Fruit fly (Drosophila melanogaster) whole organism, embryonic: Measurements from ENCODE around the gene CG1774.

Experiments used
- Abd-B ChIP-seq: fragments of 200-800 bp; sonication (Bioruptor generic); optimal IDR thresholded peaks from 2 replicates; lab custom pipeline; 2018; ENCODE audit warnings: missing biosample characterization, mild to moderate bottlenecking, missing genetic modification characterization, moderate library complexity
- Ada2b ChIP-seq: fragments of 200-800 bp; sonication (Bioruptor generic); IDR thresholded peaks from 2 replicates; pipeline ENCODE4 v1.3.6; 2022; ENCODE audit warnings: missing biosample characterization, missing genetic modification characterization
- Aef1 ChIP-seq: fragments of 200-800 bp; sonication (Bioruptor generic); IDR thresholded peaks from 3 replicates; pipeline ENCODE4 v1.3.6; 2022; ENCODE audit warnings: missing biosample characterization, missing genetic modification characterization
- CG10274 ChIP-seq: fragments of 200-800 bp; sonication (Bioruptor generic); optimal IDR thresholded peaks from 3 replicates; lab custom pipeline; 2017; ENCODE audit warnings: missing biosample characterization, mild to moderate bottlenecking, missing genetic modification characterization
- CG10321 ChIP-seq: fragments of 200-800 bp; sonication (Bioruptor generic); IDR thresholded peaks from 2 replicates; pipeline ENCODE4 v1.3.6; 2022; ENCODE audit warnings: missing biosample characterization, missing genetic modification characterization
- CG11560 ChIP-seq: fragments of 200-800 bp; sonication (Bioruptor generic); IDR thresholded peaks from 3 replicates; pipeline ENCODE4 v1.3.6; 2022; ENCODE audit warnings: missing biosample characterization, missing genetic modification characterization
- CG12391 ChIP-seq: fragments of 200-800 bp; sonication (Bioruptor generic); optimal IDR thresholded peaks from 3 replicates; lab custom pipeline; 2018; ENCODE audit warnings: missing biosample characterization, mild to moderate bottlenecking, missing genetic modification characterization, moderate library complexity
- CG13287 ChIP-seq: fragments of 200-800 bp; sonication (Bioruptor generic); IDR thresholded peaks from 2 replicates; pipeline ENCODE4 v1.3.6; 2022; ENCODE audit warnings: missing biosample characterization, missing genetic modification characterization; ENCODE audit not compliant: partially characterized antibody
- CG18619 ChIP-seq: fragments of 200-800 bp; sonication (Bioruptor generic); optimal IDR thresholded peaks from 3 replicates; lab custom pipeline; 2017; ENCODE audit warnings: missing biosample characterization, mild to moderate bottlenecking, missing genetic modification characterization
- CG2116 ChIP-seq: fragments of 200-800 bp; sonication (Bioruptor generic); optimal IDR thresholded peaks from 3 replicates; lab custom pipeline; 2018; ENCODE audit warnings: missing biosample characterization, mild to moderate bottlenecking, missing genetic modification characterization
- CG2875 ChIP-seq: fragments of 200-800 bp; sonication (Bioruptor generic); optimal IDR thresholded peaks from 2 replicates; lab custom pipeline; 2017; ENCODE audit warnings: missing biosample characterization, mild to moderate bottlenecking, missing genetic modification characterization, missing genetic modification reagents
- CG4282 ChIP-seq: fragments of 200-800 bp; sonication (Bioruptor generic); optimal IDR thresholded peaks from 2 replicates; lab custom pipeline; 2016; ENCODE audit warnings: missing biosample characterization, missing genetic modification characterization
- CG4360 ChIP-seq: fragments of 200-800 bp; sonication (Bioruptor generic); IDR thresholded peaks from 2 replicates; pipeline ENCODE4 v1.3.6; 2022; ENCODE audit warnings: missing biosample characterization, missing genetic modification characterization
- CG4404 ChIP-seq: fragments of 200-800 bp; sonication (Bioruptor generic); IDR thresholded peaks from 2 replicates; pipeline ENCODE4 v1.3.6; 2022; ENCODE audit warnings: missing biosample characterization, missing genetic modification characterization
- CG6175 ChIP-seq: fragments of 200-800 bp; sonication (Bioruptor generic); IDR thresholded peaks from 3 replicates; pipeline ENCODE4 v1.3.6; 2022; ENCODE audit warnings: missing biosample characterization, missing genetic modification characterization
- CG6689 ChIP-seq: fragments of 200-800 bp; sonication (Bioruptor generic); IDR thresholded peaks from 2 replicates; pipeline ENCODE4 v1.3.6; 2022; ENCODE audit warnings: missing biosample characterization, missing genetic modification characterization
- CG7357 ChIP-seq: fragments of 200-800 bp; sonication (Bioruptor generic); IDR thresholded peaks from 3 replicates; pipeline ENCODE4 v1.3.6; 2022; ENCODE audit warnings: missing biosample characterization, missing genetic modification characterization
- CG8281 ChIP-seq: fragments of 200-800 bp; sonication (Bioruptor generic); optimal IDR thresholded peaks from 2 replicates; lab custom pipeline; 2018; ENCODE audit warnings: missing biosample characterization, mild to moderate bottlenecking, missing genetic modification characterization, moderate library complexity
- CG9437 ChIP-seq: fragments of 200-800 bp; sonication (Bioruptor generic); optimal IDR thresholded peaks from 2 replicates; lab custom pipeline; 2018; ENCODE audit warnings: missing biosample characterization, mild to moderate bottlenecking, missing genetic modification characterization
- CG9727 ChIP-seq: fragments of 200-800 bp; sonication (Bioruptor generic); optimal IDR thresholded peaks from 3 replicates; lab custom pipeline; 2017; ENCODE audit warnings: missing biosample characterization, mild to moderate bottlenecking, missing genetic modification characterization
- CrebB ChIP-seq: fragments of 200-800 bp; sonication (Bioruptor generic); optimal IDR thresholded peaks from 3 replicates; lab custom pipeline; 2018; ENCODE audit warnings: missing biosample characterization, mild to moderate bottlenecking, missing genetic modification characterization
- D ChIP-seq, 2 experiments: fragments of 200-800 bp in 1 of 2; fragments of >200 bp in 1 of 2; sonication (Bioruptor generic) in 1 of 2; optimal IDR thresholded peaks; 2 replicates in 1 of 2; 3 replicates in 1 of 2; lab custom pipeline; 2017; ENCODE audit warnings: mild to moderate bottlenecking in 1 of 2, missing biosample characterization in 1 of 2, missing genetic modification characterization in 1 of 2, missing genetic modification reagents in 1 of 2
- Dbx ChIP-seq: fragments of 200-800 bp; sonication (Bioruptor generic); IDR thresholded peaks from 3 replicates; pipeline ENCODE4 v1.3.6; 2022; ENCODE audit warnings: missing biosample characterization, missing genetic modification characterization
- Dp ChIP-seq: fragments of 200-800 bp; sonication (Bioruptor generic); optimal IDR thresholded peaks from 2 replicates; lab custom pipeline; 2018; ENCODE audit warnings: missing biosample characterization, mild to moderate bottlenecking, missing genetic modification characterization, moderate library complexity
- HHEX ChIP-seq: fragments of 200-800 bp; sonication (Bioruptor generic); optimal IDR thresholded peaks from 3 replicates; lab custom pipeline; 2017; ENCODE audit warnings: missing biosample characterization, mild to moderate bottlenecking, missing genetic modification characterization, missing genetic modification reagents
- Hand ChIP-seq: fragments of 200-800 bp; sonication (Bioruptor generic); optimal IDR thresholded peaks from 2 replicates; lab custom pipeline; 2017; ENCODE audit warnings: mild to moderate bottlenecking, missing biosample characterization, missing genetic modification reagents, missing genetic modification characterization
- Hr3 ChIP-seq: fragments of 200-800 bp; sonication (Bioruptor generic); optimal IDR thresholded peaks from 3 replicates; lab custom pipeline; 2016; ENCODE audit warnings: missing biosample characterization, missing genetic modification characterization
- MBD-R2 ChIP-seq: fragments of 200-800 bp; sonication (Bioruptor generic); IDR thresholded peaks from 2 replicates; pipeline ENCODE4 v1.3.6; 2022; ENCODE audit warnings: missing biosample characterization, missing genetic modification characterization
- Meics ChIP-seq: fragments of 200-800 bp; sonication (Bioruptor generic); optimal IDR thresholded peaks from 2 replicates; lab custom pipeline; 2017; ENCODE audit warnings: missing biosample characterization, mild to moderate bottlenecking, missing genetic modification characterization
- NK7.1 ChIP-seq: fragments of 200-800 bp; sonication (Bioruptor generic); optimal IDR thresholded peaks from 3 replicates; lab custom pipeline; 2016; ENCODE audit warnings: missing biosample characterization, missing genetic modification characterization
- Nf-YB ChIP-seq: fragments of 200-800 bp; sonication (Bioruptor generic); optimal IDR thresholded peaks from 3 replicates; lab custom pipeline; 2019; ENCODE audit warnings: missing biosample characterization, mild to moderate bottlenecking, missing genetic modification characterization, moderate library complexity
- Oli ChIP-seq: fragments of 200-800 bp; sonication (Bioruptor generic); optimal IDR thresholded peaks from 2 replicates; lab custom pipeline; 2018; ENCODE audit warnings: missing biosample characterization, mild to moderate bottlenecking, missing genetic modification characterization, moderate library complexity
- ac ChIP-seq: fragments of 200-800 bp; sonication (Bioruptor generic); optimal IDR thresholded peaks from 3 replicates; lab custom pipeline; 2017; ENCODE audit warnings: missing biosample characterization, mild to moderate bottlenecking, missing genetic modification characterization
- ap ChIP-seq: fragments of 200-800 bp; sonication (Bioruptor generic); IDR thresholded peaks from 2 replicates; pipeline ENCODE4 v1.3.6; 2022; ENCODE audit warnings: missing biosample characterization, missing genetic modification characterization
- bcd ChIP-seq: fragments of 200-800 bp; sonication (Bioruptor generic); optimal IDR thresholded peaks from 2 replicates; lab custom pipeline; 2017; ENCODE audit warnings: missing biosample characterization, mild to moderate bottlenecking, missing genetic modification characterization
- chif ChIP-seq, 2 experiments: fragments of 200-800 bp; sonication (Bioruptor generic); optimal IDR thresholded peaks; 3 replicates each; lab custom pipeline; 2016; ENCODE audit warnings: missing biosample characterization in 2 of 2, missing genetic modification characterization in 2 of 2
- dmrt11E ChIP-seq: fragments of 200-800 bp; sonication (Bioruptor generic); optimal IDR thresholded peaks from 3 replicates; lab custom pipeline; 2018; ENCODE audit warnings: missing biosample characterization, mild to moderate bottlenecking, missing genetic modification characterization, moderate library complexity
- fu2 ChIP-seq: fragments of 200-800 bp; sonication (Bioruptor generic); optimal IDR thresholded peaks from 2 replicates; lab custom pipeline; 2016; ENCODE audit warnings: missing biosample characterization, missing genetic modification characterization
- gem ChIP-seq: fragments of 200-800 bp; sonication (Bioruptor generic); optimal IDR thresholded peaks from 2 replicates; lab custom pipeline; 2019; ENCODE audit warnings: missing biosample characterization, mild to moderate bottlenecking, missing genetic modification characterization, moderate library complexity
- gsb ChIP-seq: fragments of 200-800 bp; sonication (Bioruptor generic); IDR thresholded peaks from 2 replicates; pipeline ENCODE4 v1.3.6; 2022; ENCODE audit warnings: missing biosample characterization, missing genetic modification characterization
- her ChIP-seq: fragments of 200-800 bp; sonication (Bioruptor generic); optimal IDR thresholded peaks from 2 replicates; lab custom pipeline; 2016; ENCODE audit warnings: missing biosample characterization, missing genetic modification characterization
- insv ChIP-seq, 2 experiments: fragments of 200-800 bp; sonication (Bioruptor generic); optimal IDR thresholded peaks; 3 replicates each; lab custom pipeline; 2016 to 2018; ENCODE audit warnings: missing biosample characterization in 2 of 2, missing genetic modification characterization in 2 of 2
- nmo ChIP-seq: fragments of 200-800 bp; sonication (Bioruptor generic); optimal IDR thresholded peaks from 2 replicates; lab custom pipeline; 2018; ENCODE audit warnings: missing biosample characterization, mild to moderate bottlenecking, missing genetic modification characterization, moderate library complexity
- p53 ChIP-seq: fragments of 200-800 bp; sonication (Bioruptor generic); optimal IDR thresholded peaks from 2 replicates; lab custom pipeline; 2016; ENCODE audit warnings: missing biosample characterization, missing genetic modification characterization
- so ChIP-seq: fragments of 200-800 bp; sonication (Bioruptor generic); IDR thresholded peaks from 3 replicates; pipeline ENCODE4 v1.3.6; 2022; ENCODE audit warnings: missing biosample characterization, missing genetic modification characterization
- sr ChIP-seq: fragments of 200-800 bp; sonication (Bioruptor generic); IDR thresholded peaks from 3 replicates; pipeline ENCODE4 v1.3.6; 2022; ENCODE audit warnings: missing biosample characterization, missing genetic modification characterization
- ssp ChIP-seq: fragments of 200-800 bp; sonication (Bioruptor generic); IDR thresholded peaks from 2 replicates; pipeline ENCODE4 v1.3.6; 2022; ENCODE audit warnings: missing biosample characterization, missing genetic modification characterization
- trh ChIP-seq: fragments of 200-800 bp; sonication (Bioruptor generic); optimal IDR thresholded peaks from 2 replicates; lab custom pipeline; 2016; ENCODE audit warnings: missing biosample characterization, missing genetic modification characterization
- vfl ChIP-seq: fragments of 200-800 bp; sonication (Bioruptor generic); optimal IDR thresholded peaks from 2 replicates; lab custom pipeline; 2016; ENCODE audit warnings: missing biosample characterization, missing genetic modification characterization
- vvl ChIP-seq: fragments of 200-800 bp; sonication (Bioruptor generic); IDR thresholded peaks from 2 replicates; pipeline ENCODE4 v1.3.6; 2022; ENCODE audit warnings: missing biosample characterization, missing genetic modification characterization

Gene CG1774

DNA sequence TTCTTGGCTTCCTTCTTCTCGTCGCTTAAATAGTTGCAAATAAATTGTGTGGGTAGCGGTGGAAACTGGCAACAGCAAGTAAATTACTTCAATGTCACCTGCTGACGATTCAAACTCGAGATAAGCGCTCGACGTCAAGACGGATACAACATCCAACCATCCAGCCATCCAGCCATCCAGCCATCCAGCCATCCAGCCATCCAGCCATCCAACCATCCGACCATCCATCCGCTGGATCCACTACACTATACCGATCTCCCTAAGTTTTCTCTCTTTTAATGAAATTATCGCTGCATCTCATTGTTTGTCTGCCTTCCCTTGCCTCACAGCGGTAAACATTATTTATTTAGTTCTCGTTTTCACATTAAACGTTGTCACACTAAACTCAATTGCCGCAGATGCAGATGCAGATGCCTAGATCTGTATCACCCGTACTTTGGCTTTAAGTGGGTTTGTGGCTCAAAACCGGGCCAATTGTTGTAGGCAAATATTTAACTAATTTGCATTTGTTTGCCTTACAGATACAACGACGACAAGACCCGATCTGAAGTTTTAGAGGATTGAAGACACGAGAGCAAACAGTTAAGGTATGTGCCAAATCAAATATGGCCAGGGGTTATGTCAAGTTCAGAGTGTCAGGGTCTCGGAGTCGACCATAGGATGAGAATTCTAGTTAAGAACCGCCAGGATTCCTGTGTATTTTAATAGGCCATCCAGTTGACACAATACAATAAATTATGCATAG is 43.7 kb upstream of the CG1774 start (continued):
- TF ChIP-seq CG4404 (GFP tag; lab: Robert Waterston, UW) (no peak), Hr3 (GFP tag; lab: Kevin White, UChicago) (no peak), CrebB (tag; lab: Kevin White, UChicago) (no peak), CG4360 (GFP tag; lab: Robert Waterston, UW) (no peak), Ada2b (GFP tag; lab: Robert Waterston, UW) (no peak), CG7357 (GFP tag; lab: Robert Waterston, UW) (no peak), Nf-YB (no peak), Meics (GFP tag; lab: Kevin White, UChicago) (no peak), CG12391 (no peak), insv (GFP tag; optimal IDR thresholded peaks at IDR 0.05; lab: Kevin White, UChicago) (no peak), sr (GFP tag; lab: Robert Waterston, UW) (no peak), NK7.1 (GFP tag; lab: Kevin White, UChicago) (no peak), CG10321 (GFP tag; lab: Robert Waterston, UW) (no peak), CG2116 (no peak), CG13287 (no peak), CG6175 (GFP tag; lab: Robert Waterston, UW) (no peak), CG8281 (tag; lab: Kevin White, UChicago) (peak; percentile 95), CG2875 (peak; percentile 29), Oli (tag; lab: Kevin White, UChicago) (no peak), Dp (no peak), vvl (no peak), ssp (GFP tag; lab: Robert Waterston, UW) (no peak), CG9727 (GFP tag; lab: Kevin White, UChicago) (peak; percentile 27), ac (GFP tag; lab: Kevin White, UChicago) (peak; percentile 59), p53 (GFP tag; lab: Kevin White, UChicago) (no peak), vfl (GFP tag; lab: Kevin White, UChicago) (no peak), her (GFP tag; lab: Kevin White, UChicago) (no peak), dmrt11E (tag; lab: Kevin White, UChicago) (peak; percentile 47), MBD-R2 (no peak), chif (GFP tag; optimal IDR thresholded peaks at IDR 0.05; lab: Kevin White, UChicago) (no peak), HHEX (GFP tag; lab: Kevin White, UChicago) (no peak), Hand (GFP tag; lab: Kevin White, UChicago) (no peak), trh (GFP tag; lab: Kevin White, UChicago) (no peak), nmo (GFP tag; lab: Kevin White, UChicago) (no peak), CG10274 (GFP tag; lab: Kevin White, UChicago) (no peak), Dbx (GFP tag; lab: Robert Waterston, UW) (no peak), Aef1 (GFP tag; lab: Robert Waterston, UW) (no peak), bcd (GFP tag; lab: Kevin White, UChicago) (no peak), CG6689 (GFP tag; lab: Robert Waterston, UW) (peak; percentile 15; the same call in 1 of the 2 replicates), Abd-B (GFP tag; lab: Kevin White, UChicago) (no peak), D (optimal IDR thresholded peaks at IDR 0.05; lab: Kevin White, UChicago) (no peak), D (GFP tag; optimal IDR thresholded peaks at IDR 0.05; lab: Kevin White, UChicago) (peak; percentile 21), CG9437 (GFP tag; lab: Kevin White, UChicago) (no peak), gem (tag; lab: Kevin White, UChicago) (peak; percentile 20), fu2 (no peak), so (no peak), CG11560 (tag; lab: Robert Waterston, UW) (no peak), ap (GFP tag; lab: Robert Waterston, UW) (no peak), CG4282 (no peak), gsb (GFP tag; lab: Robert Waterston, UW) (no peak), CG18619 (GFP tag; lab: Kevin White, UChicago) (no peak)
